Fruit fly (Drosophila melanogaster) whole organism, embryonic: ENCODE measurements around the gene CG32236.

Experiments used
- C15 ChIP-seq: fragments of 200-800 bp; sonication (Bioruptor generic); IDR thresholded peaks from 3 replicates; pipeline ENCODE4 v1.3.6; 2022; ENCODE audit warnings: missing biosample characterization, missing genetic modification characterization
- CG1024 ChIP-seq: fragments of 200-800 bp; sonication (Bioruptor generic); IDR thresholded peaks from 2 replicates; pipeline ENCODE4 v1.3.6; 2022; ENCODE audit warnings: missing biosample characterization, missing genetic modification characterization
- CG12155 ChIP-seq: fragments of 200-800 bp; sonication (Bioruptor generic); optimal IDR thresholded peaks from 3 replicates; lab custom pipeline; 2016; ENCODE audit warnings: missing biosample characterization, missing genetic modification characterization
- CG12219 ChIP-seq: fragments of 200-800 bp; sonication (Bioruptor generic); optimal IDR thresholded peaks from 3 replicates; lab custom pipeline; 2018; ENCODE audit warnings: missing biosample characterization, mild to moderate bottlenecking, missing genetic modification characterization
- CG13123 ChIP-seq: fragments of 200-800 bp; sonication (Bioruptor generic); optimal IDR thresholded peaks from 2 replicates; lab custom pipeline; 2016; ENCODE audit warnings: missing biosample characterization, missing genetic modification characterization
- CG13775 ChIP-seq: fragments of 200-800 bp; sonication (Bioruptor generic); optimal IDR thresholded peaks from 3 replicates; lab custom pipeline; 2017; ENCODE audit warnings: missing biosample characterization, mild to moderate bottlenecking, missing genetic modification characterization
- CG14014 ChIP-seq: fragments of 200-800 bp; sonication (Bioruptor generic); IDR thresholded peaks from 2 replicates; pipeline ENCODE4 v1.3.6; 2022; ENCODE audit warnings: missing biosample characterization, missing genetic modification characterization
- CG14441 ChIP-seq: fragments of 200-800 bp; sonication (Bioruptor generic); IDR thresholded peaks from 2 replicates; pipeline ENCODE4 v1.3.6; 2022; ENCODE audit warnings: missing biosample characterization, missing genetic modification characterization
- CG17359 ChIP-seq: fragments of 200-800 bp; sonication (Bioruptor generic); optimal IDR thresholded peaks from 3 replicates; lab custom pipeline; 2018; ENCODE audit warnings: missing biosample characterization, mild to moderate bottlenecking, missing genetic modification characterization, moderate library complexity
- CG1832 ChIP-seq: fragments of 200-800 bp; sonication (Bioruptor generic); optimal IDR thresholded peaks from 2 replicates; lab custom pipeline; 2017; ENCODE audit warnings: missing biosample characterization, mild to moderate bottlenecking, missing genetic modification characterization, inconsistent platforms
- CG2129 ChIP-seq: fragments of 200-800 bp; sonication (Bioruptor generic); IDR thresholded peaks from 2 replicates; pipeline ENCODE4 v1.3.6; 2022; ENCODE audit warnings: missing biosample characterization, missing genetic modification characterization; ENCODE audit not compliant: partially characterized antibody
- CG30431 ChIP-seq: fragments of 200-800 bp; sonication (Bioruptor generic); optimal IDR thresholded peaks from 2 replicates; lab custom pipeline; 2017; ENCODE audit warnings: missing biosample characterization, missing genetic modification characterization
- CG3838 ChIP-seq: fragments of 200-800 bp; sonication (Bioruptor generic); optimal IDR thresholded peaks from 3 replicates; lab custom pipeline; 2016; ENCODE audit warnings: missing biosample characterization, missing genetic modification characterization
- CG7745 ChIP-seq: fragments of 200-800 bp; sonication (Bioruptor generic); optimal IDR thresholded peaks from 2 replicates; lab custom pipeline; 2018; ENCODE audit warnings: missing biosample characterization, mild to moderate bottlenecking, missing genetic modification characterization, moderate library complexity
- CG7839 ChIP-seq: fragments of 200-800 bp; sonication (Bioruptor generic); optimal IDR thresholded peaks from 3 replicates; lab custom pipeline; 2018; ENCODE audit warnings: missing biosample characterization, mild to moderate bottlenecking, missing genetic modification characterization, moderate library complexity
- CG8478 ChIP-seq: fragments of >200 bp; optimal IDR thresholded peaks from 2 replicates; lab custom pipeline; 2018
- CG9817 ChIP-seq: fragments of 200-800 bp; sonication (Bioruptor generic); optimal IDR thresholded peaks from 2 replicates; lab custom pipeline; 2018; ENCODE audit warnings: missing biosample characterization, mild to moderate bottlenecking, missing genetic modification characterization, moderate library complexity
- Chrac-16 ChIP-seq: fragments of 200-800 bp; sonication (Bioruptor generic); optimal IDR thresholded peaks from 3 replicates; lab custom pipeline; 2016; ENCODE audit warnings: missing biosample characterization, missing genetic modification characterization
- Dek ChIP-seq: fragments of 200-800 bp; sonication (Bioruptor generic); optimal IDR thresholded peaks from 3 replicates; lab custom pipeline; 2019; ENCODE audit warnings: missing biosample characterization, mild to moderate bottlenecking, missing genetic modification characterization, moderate library complexity
- GATAe ChIP-seq: fragments of 200-800 bp; sonication (Bioruptor generic); conservative IDR thresholded peaks from 2 replicates; pipeline ENCODE4 v1.3.6; 2022; ENCODE audit warnings: missing biosample characterization, missing genetic modification characterization
- Gug ChIP-seq: fragments of 200-800 bp; sonication (Bioruptor generic); IDR thresholded peaks from 4 replicates; pipeline ENCODE4 v1.3.6; 2022; ENCODE audit warnings: missing biosample characterization, missing genetic modification characterization
- Hand ChIP-seq: fragments of 200-800 bp; sonication (Bioruptor generic); optimal IDR thresholded peaks from 2 replicates; lab custom pipeline; 2017; ENCODE audit warnings: mild to moderate bottlenecking, missing biosample characterization, missing genetic modification reagents, missing genetic modification characterization
- Max ChIP-seq: fragments of 200-800 bp; sonication (Bioruptor generic); optimal IDR thresholded peaks from 2 replicates; lab custom pipeline; 2016; ENCODE audit warnings: missing biosample characterization, mild to moderate bottlenecking, missing genetic modification characterization
- NC2β ChIP-seq: fragments of 200-800 bp; sonication (Bioruptor generic); optimal IDR thresholded peaks from 2 replicates; lab custom pipeline; 2016; ENCODE audit warnings: missing biosample characterization, missing genetic modification characterization
- Rfx ChIP-seq: fragments of 200-800 bp; sonication (Bioruptor generic); IDR thresholded peaks from 2 replicates; pipeline ENCODE4 v1.3.6; 2022; ENCODE audit warnings: missing biosample characterization, missing genetic modification characterization
- Side ChIP-seq: fragments of 200-800 bp; sonication (Bioruptor generic); optimal IDR thresholded peaks from 2 replicates; lab custom pipeline; 2016; ENCODE audit warnings: missing biosample characterization, missing genetic modification characterization
- Six4 ChIP-seq: fragments of 200-800 bp; sonication (Bioruptor generic); optimal IDR thresholded peaks from 2 replicates; lab custom pipeline; 2016; ENCODE audit warnings: missing biosample characterization, missing genetic modification characterization
- Sox102F ChIP-seq: fragments of 200-800 bp; sonication (Bioruptor generic); optimal IDR thresholded peaks from 2 replicates; lab custom pipeline; 2018; ENCODE audit warnings: missing biosample characterization, mild to moderate bottlenecking, missing genetic modification characterization, moderate library complexity
- YL-1 ChIP-seq: fragments of 200-800 bp; sonication (Bioruptor generic); optimal IDR thresholded peaks from 3 replicates; lab custom pipeline; 2017; ENCODE audit warnings: missing biosample characterization, mild to moderate bottlenecking, missing genetic modification characterization
- ab ChIP-seq: fragments of 200-800 bp; sonication (Bioruptor generic); optimal IDR thresholded peaks from 2 replicates; lab custom pipeline; 2016; ENCODE audit warnings: missing biosample characterization, missing genetic modification characterization
- bab2 ChIP-seq: fragments of 200-800 bp; sonication (Bioruptor generic); optimal IDR thresholded peaks from 2 replicates; lab custom pipeline; 2016; ENCODE audit warnings: missing biosample characterization, missing genetic modification characterization
- bcd ChIP-seq: fragments of 200-800 bp; sonication (Bioruptor generic); optimal IDR thresholded peaks from 2 replicates; lab custom pipeline; 2017; ENCODE audit warnings: missing biosample characterization, mild to moderate bottlenecking, missing genetic modification characterization
- bowl ChIP-seq: fragments of 200-800 bp; sonication (Bioruptor generic); IDR thresholded peaks from 2 replicates; pipeline ENCODE4 v1.3.6; 2022; ENCODE audit warnings: missing biosample characterization, missing genetic modification characterization
- bsh ChIP-seq, 2 experiments: fragments of 200-800 bp; sonication (Bioruptor generic); optimal IDR thresholded peaks; 2 replicates each; lab custom pipeline; 2017 to 2018; ENCODE audit warnings: mild to moderate bottlenecking in 2 of 2, missing biosample characterization in 2 of 2, missing genetic modification characterization in 2 of 2, moderate library complexity in 1 of 2
- fd3F ChIP-seq: fragments of 200-800 bp; sonication (Bioruptor generic); optimal IDR thresholded peaks from 2 replicates; lab custom pipeline; 2018; ENCODE audit warnings: missing biosample characterization, mild to moderate bottlenecking, missing genetic modification characterization, moderate library complexity
- fd96Cb ChIP-seq: fragments of 200-800 bp; sonication (Bioruptor generic); optimal IDR thresholded peaks from 2 replicates; lab custom pipeline; 2018; ENCODE audit warnings: missing biosample characterization, mild to moderate bottlenecking, missing genetic modification characterization, moderate library complexity
- gcm2 ChIP-seq: fragments of 200-800 bp; sonication (Bioruptor generic); optimal IDR thresholded peaks from 2 replicates; lab custom pipeline; 2016; ENCODE audit warnings: missing biosample characterization, missing genetic modification characterization
- grau ChIP-seq: fragments of 200-800 bp; optimal IDR thresholded peaks from 3 replicates; lab custom pipeline; 2019; ENCODE audit warnings: missing biosample characterization, mild to moderate bottlenecking, missing genetic modification characterization, moderate library complexity
- grn ChIP-seq: fragments of 200-800 bp; sonication (Bioruptor generic); optimal IDR thresholded peaks from 3 replicates; lab custom pipeline; 2017; ENCODE audit warnings: missing biosample characterization, missing genetic modification characterization
- insv ChIP-seq, 2 experiments: fragments of 200-800 bp; sonication (Bioruptor generic); optimal IDR thresholded peaks; 3 replicates each; lab custom pipeline; 2016 to 2018; ENCODE audit warnings: missing biosample characterization in 2 of 2, missing genetic modification characterization in 2 of 2
- inv ChIP-seq: fragments of 200-800 bp; sonication (Bioruptor generic); IDR thresholded peaks from 2 replicates; pipeline ENCODE4 v1.3.6; 2022; ENCODE audit warnings: missing biosample characterization, missing genetic modification characterization; ENCODE audit not compliant: partially characterized antibody
- nau ChIP-seq: fragments of 200-800 bp; sonication (Bioruptor generic); optimal IDR thresholded peaks from 3 replicates; lab custom pipeline; 2017; ENCODE audit warnings: missing biosample characterization, mild to moderate bottlenecking, missing genetic modification characterization, missing genetic modification reagents
- p53 ChIP-seq: fragments of 200-800 bp; sonication (Bioruptor generic); optimal IDR thresholded peaks from 2 replicates; lab custom pipeline; 2016; ENCODE audit warnings: missing biosample characterization, missing genetic modification characterization
- pho ChIP-seq: fragments of 200-800 bp; sonication (Bioruptor generic); optimal IDR thresholded peaks from 2 replicates; lab custom pipeline; 2016; ENCODE audit warnings: missing biosample characterization, missing genetic modification characterization
- pum ChIP-seq: fragments of 200-800 bp; sonication (Bioruptor generic); optimal IDR thresholded peaks from 2 replicates; lab custom pipeline; 2016; ENCODE audit warnings: missing biosample characterization, missing genetic modification characterization
- schlank ChIP-seq: fragments of 200-800 bp; sonication (Bioruptor generic); optimal IDR thresholded peaks from 2 replicates; lab custom pipeline; 2018; ENCODE audit warnings: missing biosample characterization, mild to moderate bottlenecking, missing genetic modification characterization
- slou ChIP-seq: fragments of 200-800 bp; sonication (Bioruptor generic); optimal IDR thresholded peaks from 3 replicates; lab custom pipeline; 2016; ENCODE audit warnings: missing biosample characterization, missing genetic modification characterization
- toy ChIP-seq: fragments of 200-800 bp; sonication (Bioruptor generic); IDR thresholded peaks from 2 replicates; pipeline ENCODE4 v1.3.6; 2022; ENCODE audit warnings: missing biosample characterization, missing genetic modification characterization
- trem ChIP-seq: fragments of 200-800 bp; optimal IDR thresholded peaks from 3 replicates; lab custom pipeline; 2019; ENCODE audit warnings: missing biosample characterization, mild to moderate bottlenecking, missing genetic modification characterization, moderate library complexity

CG32236 gene

DNA sequence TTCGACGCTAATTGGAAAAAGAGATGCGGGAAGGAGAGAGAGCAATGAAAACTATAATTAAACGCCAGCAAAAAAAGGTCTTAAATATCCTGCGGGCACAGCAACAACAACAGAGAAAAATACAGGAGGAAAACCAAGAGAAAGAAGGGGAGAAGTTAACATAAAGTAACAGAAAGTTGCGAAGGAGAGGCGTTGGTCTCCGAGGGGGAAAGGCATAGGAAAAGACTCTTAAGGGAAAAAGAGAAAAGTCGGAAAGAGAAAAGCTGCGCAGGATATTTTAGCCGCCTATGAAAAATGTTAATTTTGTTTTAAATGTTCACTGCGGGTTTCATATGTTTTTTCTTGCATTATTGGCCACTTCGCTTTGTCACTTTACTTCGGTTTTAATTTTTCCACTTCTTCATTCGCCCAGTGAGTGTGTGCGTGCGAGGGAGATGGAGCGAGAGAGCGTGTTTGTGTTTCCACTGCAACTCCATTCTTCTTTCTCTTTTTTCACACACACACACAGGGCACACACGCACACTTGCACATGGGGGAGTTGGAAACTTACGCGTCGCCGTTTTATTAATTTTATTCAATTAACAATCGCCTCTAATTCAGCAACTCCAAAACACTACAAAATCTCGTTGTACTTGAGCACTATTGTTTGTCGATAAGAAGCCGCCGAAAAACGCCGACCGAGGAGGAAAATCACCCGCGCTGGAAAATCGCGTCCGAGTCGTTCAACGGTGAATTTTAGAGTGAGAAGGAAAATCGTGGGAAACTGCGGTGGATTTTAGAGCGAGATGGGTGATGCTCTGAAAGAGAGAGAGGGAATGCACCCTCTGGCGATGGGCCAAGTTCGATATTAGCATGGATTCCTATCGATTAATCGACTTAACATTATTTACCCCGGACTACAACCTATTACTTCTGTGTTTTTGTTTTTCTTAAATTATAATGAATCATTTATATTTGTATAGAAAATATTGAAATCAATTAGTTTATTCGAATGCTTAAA lies 41.5 kb downstream of the CG32236 start, which contains the start of gene Src64B (continued):
- no peak for TF ChIP-seq Chrac-16 (GFP tag; lab: Kevin White, UChicago)
- peak; percentile 37 for TF ChIP-seq Side (GFP tag; lab: Kevin White, UChicago)
- no peak for TF ChIP-seq CG7745
- TF ChIP-seq Max (GFP tag; lab: Kevin White, UChicago), result peak; percentile 10
- TF ChIP-seq Hand (GFP tag; lab: Kevin White, UChicago), result no peak
- TF ChIP-seq CG1832, result peak; percentile 97
- no peak for TF ChIP-seq bab2 (GFP tag; lab: Kevin White, UChicago)
- TF ChIP-seq CG3838 (GFP tag; lab: Kevin White, UChicago), result no peak
- no peak for TF ChIP-seq pum
- no peak for TF ChIP-seq CG17359 (tag; lab: Kevin White, UChicago)
- TF ChIP-seq ab (GFP tag; lab: Kevin White, UChicago), result no peak
- no peak for TF ChIP-seq CG30431 (GFP tag; lab: Kevin White, UChicago)
- TF ChIP-seq CG8478 (lab: Kevin White, UChicago), result peak; percentile 85
- peak; percentile 35 for TF ChIP-seq CG7839 (tag; lab: Kevin White, UChicago)
- no peak for TF ChIP-seq bowl (GFP tag; lab: Robert Waterston, UW)
- peak; percentile 9 for TF ChIP-seq NC2β (GFP tag; lab: Kevin White, UChicago)
- peak in 1 of 2 experiments; percentile 47 for TF ChIP-seq bsh (GFP tag; optimal IDR thresholded peaks at IDR 0.05; lab: Kevin White, UChicago)
- no peak for TF ChIP-seq gcm2 (GFP tag; lab: Kevin White, UChicago)
- TF ChIP-seq slou, result no peak
- peak; percentile 2 for TF ChIP-seq bcd (GFP tag; lab: Kevin White, UChicago)
- TF ChIP-seq inv (GFP tag; lab: Robert Waterston, UW), result peak; percentile 67
- no peak for TF ChIP-seq toy (GFP tag; lab: Robert Waterston, UW)
- TF ChIP-seq Rfx (GFP tag; lab: Robert Waterston, UW), result no peak
- no peak for TF ChIP-seq C15 (GFP tag; lab: Robert Waterston, UW)
- TF ChIP-seq CG1024 (GFP tag; lab: Robert Waterston, UW), result no peak
- TF ChIP-seq schlank (tag; lab: Kevin White, UChicago), result no peak
- no peak for TF ChIP-seq Sox102F (GFP tag; lab: Kevin White, UChicago)
- no peak for TF ChIP-seq grn (GFP tag; lab: Kevin White, UChicago)
- peak; percentile 45 for TF ChIP-seq nau (GFP tag; lab: Kevin White, UChicago)
- no peak for TF ChIP-seq p53 (GFP tag; lab: Kevin White, UChicago)
- TF ChIP-seq fd96Cb (tag; lab: Kevin White, UChicago), result no peak
- peak; percentile 16 for TF ChIP-seq CG12219
- TF ChIP-seq Six4 (GFP tag; lab: Kevin White, UChicago), result no peak
- TF ChIP-seq grau (tag; lab: Kevin White, UChicago), result peak; percentile 38
- TF ChIP-seq Gug (GFP tag; lab: Robert Waterston, UW), result 0 out of 4 replicates have a peak, but pooled peaks have one; percentile 8
- TF ChIP-seq CG2129 (GFP tag; lab: Robert Waterston, UW), result no peak
- peak; percentile 34; the same call in 1 of the 2 replicates for TF ChIP-seq CG14014
- no peak for TF ChIP-seq CG9817
- TF ChIP-seq GATAe, result no peak
- no peak for TF ChIP-seq CG13123
- no peak for TF ChIP-seq CG13775 (GFP tag; lab: Kevin White, UChicago)
- no peak for TF ChIP-seq CG12155 (GFP tag; lab: Kevin White, UChicago)
- TF ChIP-seq CG14441, result peak; percentile 31; the same call in 1 of the 2 replicates
- TF ChIP-seq trem (tag; lab: Kevin White, UChicago), result no peak
- TF ChIP-seq fd3F (GFP tag; lab: Kevin White, UChicago), result no peak
- peak; percentile 74 for TF ChIP-seq YL-1 (GFP tag; lab: Kevin White, UChicago)
- no peak for TF ChIP-seq pho (GFP tag; lab: Kevin White, UChicago)
- TF ChIP-seq insv (GFP tag; optimal IDR thresholded peaks at IDR 0.05; lab: Kevin White, UChicago), result peak in 1 of 2 experiments; percentile 48
- no peak for TF ChIP-seq Dek (tag; lab: Kevin White, UChicago)
